Worm (Caenorhabditis elegans): ENCODE results near the gene C03A3.1.

Gene C03A3.1

ce11 chrX:11299642-11300307 is 42.6 kb downstream of the C03A3.1 start, which contains the start of the genes snrp-40.1 and F08G12.3 (continued):
- TF ChIP-seq K12H6.12 (tag; optimal IDR thresholded peaks at IDR 0.05) (peak; percentile 84), ceh-40 (GFP tag; IDR thresholded peaks at IDR 0.05) (no peak), attf-5 (GFP tag; optimal IDR thresholded peaks at IDR 0.05) (peak; percentile 92), egrh-3 (GFP tag; IDR thresholded peaks at IDR 0.05) (no peak; the same call in 1 of the 2 replicates), F37B4.10 (GFP tag; IDR thresholded peaks at IDR 0.05) (no peak), tlf-1 (GFP tag; optimal IDR thresholded peaks at IDR 0.05) (no peak), nhr-90 (tag; optimal IDR thresholded peaks at IDR 0.05) (no peak), madf-3 (GFP tag; IDR thresholded peaks at IDR 0.05) (no peak), ztf-25 (GFP tag; IDR thresholded peaks at IDR 0.05) (no peak), ztf-18 (tag; optimal IDR thresholded peaks at IDR 0.05) (peak; percentile 60), ets-4 (GFP tag; optimal IDR thresholded peaks at IDR 0.05) (peak; percentile 15), Y79H2A.3 (GFP tag; conservative IDR thresholded peaks at IDR 0.05) (no peak), nhr-80 (tag; optimal IDR thresholded peaks at IDR 0.05) (peak; percentile 98), madf-6 (GFP tag; IDR thresholded peaks at IDR 0.05) (peak; percentile 26; the same call in 1 of the 2 replicates), F23B12.7 (tag; optimal IDR thresholded peaks at IDR 0.05; ENCODE audit: insufficient read depth) (peak; percentile 71), ama-1 (optimal IDR thresholded peaks at IDR 0.05) (no peak), ama-1 (GFP tag; optimal IDR thresholded peaks at IDR 0.05) (no peak), let-607 (tag; optimal IDR thresholded peaks at IDR 0.05) (peak; percentile 71 to 76), egl-44 (GFP tag; IDR thresholded peaks at IDR 0.05) (peak; percentile 16; the same call in 1 of the 2 replicates)

ce11 chrX:11305773-11306172 is 48.6 kb downstream of the C03A3.1 start, which contains the start of gene F08G12.1:
F08G12.1 (minus strand) TSS chrX:11305873.
- TF ChIP-seq Y53G8AR.9 (GFP tag; conservative IDR thresholded peaks at IDR 0.05) (no peak), hlh-12 (tag; optimal IDR thresholded peaks at IDR 0.05) (no peak), tbp1 (GFP tag; optimal IDR thresholded peaks at IDR 0.05) (no peak), chd-7 (tag; optimal IDR thresholded peaks at IDR 0.05) (no peak), mxl-1 (tag; optimal IDR thresholded peaks at IDR 0.05) (no peak), ztf-25 (GFP tag; IDR thresholded peaks at IDR 0.05) (no peak), aptf-3 (GFP tag; IDR thresholded peaks at IDR 0.05) (no peak), F49E8.2 (tag; optimal IDR thresholded peaks at IDR 0.05; ENCODE audit: insufficient read depth) (no peak), T07F8.4 (tag; optimal IDR thresholded peaks at IDR 0.05) (no peak), bed-1 (GFP tag; IDR thresholded peaks at IDR 0.05) (no peak), snpc-4 (GFP tag; optimal IDR thresholded peaks at IDR 0.05) (no peak), snpc-4 (tag; optimal IDR thresholded peaks at IDR 0.05) (no peak), ZK185.1 (tag; optimal IDR thresholded peaks at IDR 0.05; ENCODE audit: poor library complexity, severe bottlenecking) (no peak), bed-2 (GFP tag; IDR thresholded peaks at IDR 0.05) (no peak), F23B12.7 (tag; optimal IDR thresholded peaks at IDR 0.05; ENCODE audit: insufficient read depth) (no peak), let-607 (tag; optimal IDR thresholded peaks at IDR 0.05) (no peak), ama-1 (optimal IDR thresholded peaks at IDR 0.05) (no peak), ama-1 (GFP tag; optimal IDR thresholded peaks at IDR 0.05) (no peak)

DNA sequence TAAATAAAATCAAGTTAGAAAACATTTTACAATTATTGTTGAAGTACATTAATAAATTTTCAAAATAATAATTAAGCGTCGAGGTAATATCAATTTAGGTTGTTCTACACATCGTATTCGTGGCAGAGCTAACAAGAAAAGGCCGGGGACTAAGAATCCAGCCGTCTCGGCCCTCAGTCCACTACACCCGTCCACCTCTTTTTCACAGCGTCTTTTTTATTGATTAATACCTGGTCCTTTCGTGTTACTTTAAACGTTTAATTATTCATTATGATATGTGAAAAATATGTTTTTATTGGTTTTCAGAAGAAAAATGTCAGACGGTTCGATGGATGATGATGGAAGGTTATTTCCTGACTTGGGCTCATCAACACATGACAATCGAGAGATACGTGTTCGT is 49.9 kb downstream of the C03A3.1 start, which contains the start of gene vhl-1:
TSS of gene vhl-1 (plus strand) at position 301 of the 400 bp plus-strand sequence.
- TF ChIP-seq C17E4.6 (GFP tag; IDR thresholded peaks at IDR 0.05): no peak

Data from whole organism, young adult.